Worm (Caenorhabditis elegans) whole organism, young adult: ENCODE data around the gene B0228.6.

Experiments
- ama-1 ChIP-seq, 3 experiments: fragments of 150-350 bp in 1 of 3; sonication (generic microtip) in 2 of 3; optimal IDR thresholded peaks; 2 replicates each; lab custom pipeline; 2014 to 2018; ENCODE audit warnings: missing biosample characterization in 2 of 3, missing genetic modification characterization in 2 of 3, missing genetic modification reagents in 2 of 3
- bed-2 ChIP-seq: fragments of 200-800 bp; sonication (Bioruptor generic); IDR thresholded peaks from 2 replicates; pipeline ENCODE4 v1.3.6; 2022; ENCODE audit warnings: missing genetic modification reagents, missing genetic modification characterization, missing compliant biosample characterization
- ceh-58 ChIP-seq: fragments of 200-800 bp; sonication (Bioruptor generic); IDR thresholded peaks from 2 replicates; pipeline ENCODE4 v1.3.6; 2022; ENCODE audit warnings: missing genetic modification characterization, missing compliant biosample characterization
- dpl-1 ChIP-seq: fragments of 150-350 bp; optimal IDR thresholded peaks from 2 replicates; lab custom pipeline; 2014; ENCODE audit warnings: missing biosample characterization, missing genetic modification reagents, missing genetic modification characterization
- ets-4 ChIP-seq: fragments of 200-800 bp; sonication (Bioruptor generic); optimal IDR thresholded peaks from 2 replicates; lab custom pipeline; 2018; ENCODE audit warnings: mild to moderate bottlenecking, missing genetic modification characterization, missing compliant biosample characterization
- hmg-20 ChIP-seq: fragments of 200-800 bp; sonication (Bioruptor generic); IDR thresholded peaks from 2 replicates; pipeline ENCODE4 v1.3.6; 2022; ENCODE audit warnings: missing genetic modification reagents, missing genetic modification characterization, missing compliant biosample characterization
- lag-1 ChIP-seq: fragments of 200-800 bp; sonication (Bioruptor generic); IDR thresholded peaks from 2 replicates; pipeline ENCODE4 v1.3.6; 2022; ENCODE audit warnings: missing genetic modification reagents, missing genetic modification characterization, missing compliant biosample characterization
- lin-35 ChIP-seq, 3 experiments: fragments of 150-350 bp in 2 of 3; sonication (generic microtip) in 1 of 3; optimal IDR thresholded peaks; 2 replicates each; lab custom pipeline; 2014 to 2018; ENCODE audit warnings: missing biosample characterization in 3 of 3, missing genetic modification characterization in 3 of 3, missing genetic modification reagents in 3 of 3
- lin-54 ChIP-seq: fragments of 200-800 bp; sonication (Bioruptor generic); optimal IDR thresholded peaks from 2 replicates; lab custom pipeline; 2018; ENCODE audit warnings: mild to moderate bottlenecking, missing genetic modification characterization, missing compliant biosample characterization
- madf-8 ChIP-seq: fragments of 200-800 bp; sonication (Bioruptor generic); conservative IDR thresholded peaks from 2 replicates; pipeline ENCODE4 v1.3.6; 2022; ENCODE audit warnings: missing genetic modification reagents, missing genetic modification characterization, missing compliant biosample characterization
- somi-1 ChIP-seq: fragments of 200-800 bp; sonication (Bioruptor generic); optimal IDR thresholded peaks from 2 replicates; lab custom pipeline; 2018; ENCODE audit warnings: mild to moderate bottlenecking, missing genetic modification characterization, missing compliant biosample characterization

DNA sequence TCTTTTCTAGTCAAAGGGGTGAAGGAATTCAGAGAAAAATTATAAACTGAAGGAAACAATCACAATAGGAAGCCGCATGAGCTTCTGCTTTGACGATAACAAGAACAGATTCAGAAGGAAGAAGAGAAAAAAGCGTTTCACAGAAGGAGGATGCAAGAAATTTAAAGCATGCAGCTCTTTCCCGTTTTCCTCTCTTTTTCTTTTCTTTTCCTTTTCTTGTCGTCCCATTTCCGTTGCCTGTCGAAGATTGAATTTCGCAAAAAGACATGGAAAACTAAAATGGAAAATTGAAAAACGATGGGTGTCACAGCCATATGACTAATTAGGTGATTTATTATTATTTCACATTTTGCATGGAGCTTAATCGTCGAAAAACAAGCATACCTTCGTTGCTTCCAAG, 38.9 kb downstream of the B0228.6 start:
- no peak for TF ChIP-seq hmg-20 (GFP tag; lab: Robert Waterston, UW)
- no peak for TF ChIP-seq somi-1
- TF ChIP-seq madf-8 (GFP tag; lab: Robert Waterston, UW), result no peak
- no peak for TF ChIP-seq ets-4
- no peak for TF ChIP-seq lag-1
- TF ChIP-seq lin-54 (GFP tag; lab: Kevin White, UChicago), result no peak
- TF ChIP-seq bed-2, result no peak
- no peak for TF ChIP-seq lin-35 (GFP tag; optimal IDR thresholded peaks at IDR 0.05; lab: Kevin White, UChicago)
- no peak for TF ChIP-seq ceh-58 (GFP tag; lab: Robert Waterston, UW)
- no peak for TF ChIP-seq dpl-1 (GFP tag; lab: Kevin White, UChicago)
- no peak for TF ChIP-seq ama-1 (optimal IDR thresholded peaks at IDR 0.05; lab: Kevin White, UChicago)
- no peak for TF ChIP-seq ama-1 (GFP tag; optimal IDR thresholded peaks at IDR 0.05; lab: Kevin White, UChicago)
